ENCODE assay signal across 5 worm cellular contexts in genomic region chrX:2727681-2728080, ce11.
TF ChIP-seq lines count a peak whose summit lies in the region.

No protein-coding gene starts in this region.

TF ChIP-seq in whole organism, L1 larva, 84 proteins besides CTCF, POLR2A, EP300 and RAD21:
- TF ChIP-seq fkh-10 (GFP tag; optimal IDR thresholded peaks at IDR 0.05; lab: Kevin White, UChicago) (peak; percentile 86), sup-37 (GFP tag; optimal IDR thresholded peaks at IDR 0.05; lab: Kevin White, UChicago) (no peak), lin-14 (GFP tag; optimal IDR thresholded peaks at IDR 0.05; lab: Kevin White, UChicago) (peak; percentile 57), ztf-4 (tag; optimal IDR thresholded peaks at IDR 0.05; lab: Kevin White, UChicago) (no peak), nhr-84 (tag; optimal IDR thresholded peaks at IDR 0.05; lab: Kevin White, UChicago) (no peak), aha-1 (tag; optimal IDR thresholded peaks at IDR 0.05; lab: Kevin White, UChicago) (no peak), ztf-11 (tag; optimal IDR thresholded peaks at IDR 0.05; lab: Kevin White, UChicago) (no peak)

TF ChIP-seq in whole organism, L3 larva, 47 proteins besides CTCF, POLR2A, EP300 and RAD21:
- TF ChIP-seq fkh-10 (GFP tag; optimal IDR thresholded peaks at IDR 0.05; lab: Kevin White, UChicago) (peak; percentile 52), unc-62 (GFP tag; optimal IDR thresholded peaks at IDR 0.05; lab: Kevin White, UChicago) (no peak)

TF ChIP-seq in whole organism, L4 larva, 104 proteins besides CTCF, POLR2A, EP300 and RAD21:
- TF ChIP-seq nhr-237 (tag; optimal IDR thresholded peaks at IDR 0.05; lab: Kevin White, UChicago) = no peak
- peak; percentile 77 for TF ChIP-seq fkh-10 (GFP tag; optimal IDR thresholded peaks at IDR 0.05; lab: Kevin White, UChicago)
- TF ChIP-seq zfp-2 (tag; optimal IDR thresholded peaks at IDR 0.05; lab: Kevin White, UChicago) = no peak
- no peak for TF ChIP-seq mdl-1 (tag; optimal IDR thresholded peaks at IDR 0.05; lab: Kevin White, UChicago)
- no peak for TF ChIP-seq nhr-111 (GFP tag; optimal IDR thresholded peaks at IDR 0.05; lab: Kevin White, UChicago)
- TF ChIP-seq spr-3 (GFP tag; optimal IDR thresholded peaks at IDR 0.05; lab: Kevin White, UChicago) = no peak
- no peak for TF ChIP-seq saeg-2 (GFP tag; IDR thresholded peaks at IDR 0.05; lab: Robert Waterston, UW)

TF ChIP-seq in whole organism, late embryonic, 69 proteins besides CTCF, POLR2A, EP300 and RAD21:
- TF ChIP-seq unc-42 (tag; optimal IDR thresholded peaks at IDR 0.05; lab: Kevin White, UChicago) (peak; percentile 94), K02D7.2 (tag; optimal IDR thresholded peaks at IDR 0.05; lab: Kevin White, UChicago) (no peak), fkh-10 (GFP tag; optimal IDR thresholded peaks at IDR 0.05; lab: Kevin White, UChicago) (peak; percentile 7)

TF ChIP-seq in whole organism, mixed stage, embryonic, 35 proteins besides CTCF, POLR2A, EP300 and RAD21:
- TF ChIP-seq tbx-8 (GFP tag; optimal IDR thresholded peaks at IDR 0.05; lab: Kevin White, UChicago) = no peak
- TF ChIP-seq ces-1 (GFP tag; optimal IDR thresholded peaks at IDR 0.05; lab: Kevin White, UChicago) = peak; percentile 73

Comparison
In these comparisons a context has a peak if more than half of its experiments do, and no peak if none do; other contexts are left out.
1. Of the 29 proteins assayed by ChIP-seq in both whole organism, L4 larva and whole organism, L1 larva: peak only in whole organism, L4 larva: none; only in whole organism, L1 larva: none; in both: fkh-10; in neither: 28.